Fruit fly (Drosophila melanogaster): ENCODE results near the gene Pten.

The Pten gene

DNA sequence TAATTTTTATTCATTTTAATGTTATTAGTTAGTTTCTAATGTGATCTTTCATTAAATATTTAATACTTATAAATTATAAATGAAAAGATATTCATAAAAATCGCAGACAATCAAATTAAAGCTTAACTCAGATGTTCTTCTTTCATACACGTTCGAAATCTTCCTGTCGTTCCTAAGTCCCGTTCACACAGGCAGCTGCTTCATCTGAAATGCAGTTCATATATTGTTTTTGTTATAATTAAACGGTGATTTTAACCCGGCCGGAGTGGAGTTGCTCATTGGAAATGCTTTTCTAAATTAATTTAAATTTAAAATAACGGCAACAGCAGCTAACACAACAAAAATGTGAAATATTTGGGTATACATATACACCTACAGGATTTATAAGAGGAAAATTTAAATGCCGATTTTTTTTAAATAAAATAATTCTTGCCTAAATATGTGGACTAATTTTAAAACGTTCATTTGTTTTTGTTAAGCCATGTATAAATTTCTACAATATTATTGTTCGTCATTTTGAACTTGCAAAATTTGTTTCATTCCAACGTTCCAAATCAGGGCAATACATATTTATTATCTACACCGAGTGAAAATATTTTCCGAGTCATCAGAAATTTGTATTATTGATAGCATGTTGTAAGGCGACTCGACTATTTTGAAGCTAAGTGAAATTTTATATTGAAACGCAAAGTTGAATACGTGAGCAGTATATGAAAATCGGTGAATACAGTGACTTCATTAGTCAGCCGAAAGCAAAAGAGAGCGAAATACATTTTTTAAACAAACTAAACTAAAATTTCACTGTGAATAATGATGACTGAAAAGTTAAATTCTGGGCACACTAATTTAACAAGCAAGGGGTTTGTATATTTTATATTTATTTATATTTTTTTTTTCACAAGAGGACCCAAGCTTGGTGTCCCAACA, 21.9 kb downstream of the Pten start, which contains the start of gene me31B:
me31B (plus strand) TSS at position 616 of the 927 bp plus-strand sequence.
- TF ChIP-seq CG3847 (GFP tag; IDR thresholded peaks at IDR 0.05), result no peak
- no peak for TF ChIP-seq Dek (tag; optimal IDR thresholded peaks at IDR 0.05)
- no peak for TF ChIP-seq Max (GFP tag; optimal IDR thresholded peaks at IDR 0.05)
- no peak for TF ChIP-seq Doc2 (GFP tag; IDR thresholded peaks at IDR 0.05)
- peak; percentile 38 for TF ChIP-seq CG12942 (GFP tag; optimal IDR thresholded peaks at IDR 0.05)
- no peak for TF ChIP-seq Camta (GFP tag; optimal IDR thresholded peaks at IDR 0.05)
- no peak for TF ChIP-seq az2 (GFP tag; optimal IDR thresholded peaks at IDR 0.05)
- no peak for TF ChIP-seq CG17829 (tag; optimal IDR thresholded peaks at IDR 0.05)
- no peak for TF ChIP-seq tgo (GFP tag; IDR thresholded peaks at IDR 0.05)
- peak in 1 of 3 experiments; percentile 26 for TF ChIP-seq lola (GFP tag; optimal IDR thresholded peaks at IDR 0.05)
- no peak for TF ChIP-seq CG4282 (GFP tag; optimal IDR thresholded peaks at IDR 0.05)
- TF ChIP-seq CG7357 (GFP tag; IDR thresholded peaks at IDR 0.05), result no peak
- no peak for TF ChIP-seq Tbp (GFP tag; optimal IDR thresholded peaks at IDR 0.05)
- TF ChIP-seq HmgZ (tag; optimal IDR thresholded peaks at IDR 0.05), result no peak
- TF ChIP-seq YL-1 (GFP tag; optimal IDR thresholded peaks at IDR 0.05), result peak; percentile 12
- peak; percentile 7 for TF ChIP-seq Lhr (GFP tag; optimal IDR thresholded peaks at IDR 0.05)
- TF ChIP-seq pros (GFP tag; optimal IDR thresholded peaks at IDR 0.05), result no peak
- TF ChIP-seq CG2889 (GFP tag; IDR thresholded peaks at IDR 0.05), result no peak
- peak; percentile 97 for TF ChIP-seq CG11398 (GFP tag; optimal IDR thresholded peaks at IDR 0.05)
- TF ChIP-seq unc-4 (GFP tag; IDR thresholded peaks at IDR 0.05; ENCODE audit: partially characterized antibody), result no peak
- no peak for TF ChIP-seq CG7928 (GFP tag; optimal IDR thresholded peaks at IDR 0.05)
- no peak for TF ChIP-seq CG11504 (tag; optimal IDR thresholded peaks at IDR 0.05)
- peak in 1 of 2 experiments; percentile 15 for TF ChIP-seq Pdp1 (GFP tag; optimal IDR thresholded peaks at IDR 0.05)
- peak; percentile 75; the same call in 2 of the 3 replicates for TF ChIP-seq row (GFP tag; IDR thresholded peaks at IDR 0.05)
- TF ChIP-seq crp (GFP tag; optimal IDR thresholded peaks at IDR 0.05), result peak in 1 of 2 experiments; percentile 35
- TF ChIP-seq salm (tag; optimal IDR thresholded peaks at IDR 0.05), result no peak
- TF ChIP-seq Scr (GFP tag; IDR thresholded peaks at IDR 0.05; ENCODE audit: partially characterized antibody), result no peak
- TF ChIP-seq CG11723 (GFP tag; optimal IDR thresholded peaks at IDR 0.05), result peak; percentile 97
- no peak for TF ChIP-seq Asciz (GFP tag; optimal IDR thresholded peaks at IDR 0.05)
- no peak for TF ChIP-seq CG10565 (GFP tag; optimal IDR thresholded peaks at IDR 0.05)
- TF ChIP-seq CG12659 (GFP tag; optimal IDR thresholded peaks at IDR 0.05), result peak; percentile 49
- TF ChIP-seq Hr39 (optimal IDR thresholded peaks at IDR 0.05), result no peak
- no peak for TF ChIP-seq CG13624 (GFP tag; optimal IDR thresholded peaks at IDR 0.05)
- no peak for TF ChIP-seq mam (GFP tag; optimal IDR thresholded peaks at IDR 0.05)
- peak; percentile 25 for TF ChIP-seq Sox100B (GFP tag; optimal IDR thresholded peaks at IDR 0.05)
- peak; percentile 93 for TF ChIP-seq CG1024 (GFP tag; IDR thresholded peaks at IDR 0.05)
- no peak for TF ChIP-seq esg (GFP tag; conservative IDR thresholded peaks at IDR 0.05)
- no peak for TF ChIP-seq CG11085 (GFP tag; IDR thresholded peaks at IDR 0.05)
- TF ChIP-seq CG18262 (tag; optimal IDR thresholded peaks at IDR 0.05), result peak; percentile 15
- no peak for TF ChIP-seq tna (GFP tag; IDR thresholded peaks at IDR 0.05; ENCODE audit: partially characterized antibody)
- peak; percentile 6 for TF ChIP-seq CG17912 (GFP tag; optimal IDR thresholded peaks at IDR 0.05)
- TF ChIP-seq pnt (GFP tag; optimal IDR thresholded peaks at IDR 0.05), result no peak
- no peak for TF ChIP-seq Drgx (GFP tag; IDR thresholded peaks at IDR 0.05)
- TF ChIP-seq oc (tag; optimal IDR thresholded peaks at IDR 0.05), result no peak
- TF ChIP-seq en (GFP tag; optimal IDR thresholded peaks at IDR 0.05), result no peak
- peak; percentile 27 for TF ChIP-seq Med (GFP tag)
- TF ChIP-seq Gug (GFP tag; IDR thresholded peaks at IDR 0.05), result no peak
- no peak for TF ChIP-seq CG6175 (GFP tag; IDR thresholded peaks at IDR 0.05)
- no peak for TF ChIP-seq Chrac-16 (GFP tag; optimal IDR thresholded peaks at IDR 0.05)
